Worm (Caenorhabditis elegans): ENCODE data around the gene madd-3.

ce11 chrX:14257661-14258060 is 38.8 kb downstream of the madd-3 start, which contains the start of gene E02H4.4:
- TF ChIP-seq nhr-77 (tag; optimal IDR thresholded peaks at IDR 0.05) (no peak), unc-39 (tag; optimal IDR thresholded peaks at IDR 0.05) (no peak), nhr-11 (tag; optimal IDR thresholded peaks at IDR 0.05) (no peak), jun-1 (tag; optimal IDR thresholded peaks at IDR 0.05) (no peak), lin-39 (tag; optimal IDR thresholded peaks at IDR 0.05) (no peak), ZK546.5 (tag; optimal IDR thresholded peaks at IDR 0.05) (no peak), ceh-16 (tag; optimal IDR thresholded peaks at IDR 0.05) (no peak), lin-15B (tag; optimal IDR thresholded peaks at IDR 0.05) (no peak), fkh-2 (tag; optimal IDR thresholded peaks at IDR 0.05) (no peak), pha-4 (tag; optimal IDR thresholded peaks at IDR 0.05) (no peak), snpc-4 (tag; optimal IDR thresholded peaks at IDR 0.05) (no peak), nhr-23 (tag; optimal IDR thresholded peaks at IDR 0.05) (no peak), R02D3.7 (tag; optimal IDR thresholded peaks at IDR 0.05) (no peak)

All from whole organism, L3 larva.